Fruit fly (Drosophila melanogaster): ENCODE data around the gene RhoU.

- TF ChIP-seq CG7045 (GFP tag; optimal IDR thresholded peaks at IDR 0.05) = no peak
- TF ChIP-seq Crg-1 (GFP tag; optimal IDR thresholded peaks at IDR 0.05) = no peak
- TF ChIP-seq Hr96 (GFP tag; optimal IDR thresholded peaks at IDR 0.05) = no peak
- TF ChIP-seq bab1 (GFP tag; optimal IDR thresholded peaks at IDR 0.05) = no peak
- TF ChIP-seq CG7101 (tag; optimal IDR thresholded peaks at IDR 0.05) = no peak
- TF ChIP-seq toe (GFP tag; optimal IDR thresholded peaks at IDR 0.05) = no peak
- no peak for TF ChIP-seq CG11617 (GFP tag; optimal IDR thresholded peaks at IDR 0.05)
- no peak for TF ChIP-seq CG5204 (GFP tag; optimal IDR thresholded peaks at IDR 0.05)
These were observed 39.6 kb upstream of the RhoU start for dm6 chrX:10046760-10047159.
